Worm (Caenorhabditis elegans): ENCODE measurements around the gene F09B12.5.

The F09B12.5 gene

DNA sequence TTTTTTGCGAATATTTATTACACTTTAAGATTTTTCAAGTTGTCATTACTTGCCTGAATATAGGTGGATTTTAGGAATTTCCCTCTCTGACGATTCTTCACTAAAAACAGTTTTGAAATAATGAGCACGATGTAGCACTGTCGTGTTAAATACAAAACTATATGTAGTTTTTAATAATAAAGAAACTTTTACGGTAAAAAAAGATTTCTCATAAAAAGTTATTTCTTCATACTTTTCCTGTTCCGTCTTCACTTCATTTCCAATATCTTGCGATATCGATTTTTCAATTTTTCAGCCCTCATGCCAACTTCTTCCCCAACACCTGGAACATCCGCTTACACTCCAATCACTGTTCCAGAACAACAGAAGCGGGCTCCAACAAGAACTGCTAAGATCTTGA is 32.1 kb upstream of the F09B12.5 start, which contains the start of gene H03G16.6:
Gene H03G16.6 (plus strand): TSS at position 301 of the 400 bp plus-strand sequence.
- TF ChIP-seq aly-2 (tag; optimal IDR thresholded peaks at IDR 0.05): no peak
- TF ChIP-seq crh-2 (tag; optimal IDR thresholded peaks at IDR 0.05): no peak
- no peak for TF ChIP-seq egl-27 (tag; optimal IDR thresholded peaks at IDR 0.05)
- no peak for TF ChIP-seq dmd-4 (tag; optimal IDR thresholded peaks at IDR 0.05)
- TF ChIP-seq unc-62 (GFP tag; optimal IDR thresholded peaks at IDR 0.05): no peak
- no peak for TF ChIP-seq gmeb-1 (tag; optimal IDR thresholded peaks at IDR 0.05)
- TF ChIP-seq elt-1 (tag; optimal IDR thresholded peaks at IDR 0.05): no peak
- TF ChIP-seq nhr-6 (tag; optimal IDR thresholded peaks at IDR 0.05): no peak
- no peak for TF ChIP-seq ztf-11 (tag; optimal IDR thresholded peaks at IDR 0.05)

DNA sequence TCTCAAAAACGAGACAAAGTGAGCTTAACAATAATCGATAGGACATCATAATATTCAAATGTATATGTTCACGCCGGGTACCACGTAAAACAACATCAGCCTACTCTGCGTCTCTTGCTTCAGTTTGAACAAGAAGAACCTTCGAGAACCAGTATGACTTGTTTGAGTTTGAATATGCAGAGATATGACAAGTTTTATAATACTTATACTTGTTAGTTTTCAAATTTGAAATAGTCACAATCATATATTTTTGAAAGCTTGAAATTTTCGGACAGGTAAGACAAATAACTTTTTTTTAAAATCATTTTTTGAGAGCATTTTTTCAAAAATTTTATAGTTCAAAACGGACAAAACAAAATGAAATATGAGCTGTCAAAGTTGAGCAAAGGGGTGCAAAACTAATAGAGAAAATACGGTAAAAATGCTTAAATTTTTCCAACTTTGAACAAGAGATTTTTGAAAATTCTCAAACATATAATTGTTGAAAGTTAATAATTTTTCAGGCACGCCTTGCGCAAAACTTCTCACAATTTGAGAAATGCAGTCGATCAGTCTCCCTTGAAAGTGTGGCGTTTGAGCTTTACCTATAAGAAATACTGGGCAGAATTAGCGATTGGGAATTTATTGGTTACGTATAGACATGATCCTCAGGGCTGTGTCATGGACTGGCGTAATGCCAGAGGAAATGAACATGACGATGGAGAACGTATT is 31.1 kb upstream of the F09B12.5 start, which contains the start of gene H03G16.1:
Gene H03G16.1 (plus strand): TSS at position 661 of the 711 bp plus-strand sequence.
- TF ChIP-seq sma-3 (GFP tag; optimal IDR thresholded peaks at IDR 0.05) (no peak), nhr-77 (tag; optimal IDR thresholded peaks at IDR 0.05) (no peak), nhr-10 (tag; optimal IDR thresholded peaks at IDR 0.05) (no peak), mbf-1 (tag; optimal IDR thresholded peaks at IDR 0.05) (no peak), unc-62 (GFP tag; optimal IDR thresholded peaks at IDR 0.05) (no peak), peb-1 (tag; optimal IDR thresholded peaks at IDR 0.05) (no peak), sem-4 (tag; optimal IDR thresholded peaks at IDR 0.05) (no peak), elt-3 (tag; optimal IDR thresholded peaks at IDR 0.05) (no peak), ZK546.5 (tag; optimal IDR thresholded peaks at IDR 0.05) (no peak), aly-2 (tag; optimal IDR thresholded peaks at IDR 0.05) (no peak), Y55F3AM.14 (GFP tag; optimal IDR thresholded peaks at IDR 0.05) (no peak), unc-39 (tag; optimal IDR thresholded peaks at IDR 0.05) (no peak), zag-1 (tag; optimal IDR thresholded peaks at IDR 0.05) (no peak), C34F6.9 (tag; optimal IDR thresholded peaks at IDR 0.05) (no peak), nhr-21 (tag; optimal IDR thresholded peaks at IDR 0.05) (no peak), mdl-1 (tag; optimal IDR thresholded peaks at IDR 0.05) (no peak), R02D3.7 (tag; optimal IDR thresholded peaks at IDR 0.05) (no peak), sma-9 (GFP tag; optimal IDR thresholded peaks at IDR 0.05) (no peak), sma-9 (tag; optimal IDR thresholded peaks at IDR 0.05) (no peak)

DNA sequence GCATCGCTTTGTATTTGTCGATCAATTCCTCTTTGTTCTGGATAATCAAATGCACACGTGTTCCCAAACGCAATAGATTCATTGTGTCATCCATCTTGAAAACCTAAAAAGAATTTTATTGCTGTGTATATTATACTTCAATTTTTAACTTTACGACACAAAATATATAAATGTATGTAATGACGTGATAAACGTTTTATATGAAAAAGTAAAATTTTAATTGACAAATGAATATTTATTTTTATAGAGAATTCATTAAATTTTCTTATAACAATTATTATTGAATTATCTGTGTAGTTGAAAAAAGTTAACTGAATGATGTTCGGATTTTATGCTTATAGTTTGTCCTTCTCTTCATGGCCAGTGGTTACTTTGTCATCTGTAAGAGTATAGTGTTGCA is 28.6 kb upstream of the F09B12.5 start, which contains the start of gene H03G16.7:
Gene H03G16.7 (minus strand): TSS at position 101 of the 400 bp plus-strand sequence.
- TF ChIP-seq blmp-1 (tag; optimal IDR thresholded peaks at IDR 0.05; ENCODE audit: insufficient read depth): no peak
- no peak for TF ChIP-seq mdl-1 (tag; optimal IDR thresholded peaks at IDR 0.05)
- TF ChIP-seq Y55F3AM.14 (GFP tag; optimal IDR thresholded peaks at IDR 0.05): no peak

DNA sequence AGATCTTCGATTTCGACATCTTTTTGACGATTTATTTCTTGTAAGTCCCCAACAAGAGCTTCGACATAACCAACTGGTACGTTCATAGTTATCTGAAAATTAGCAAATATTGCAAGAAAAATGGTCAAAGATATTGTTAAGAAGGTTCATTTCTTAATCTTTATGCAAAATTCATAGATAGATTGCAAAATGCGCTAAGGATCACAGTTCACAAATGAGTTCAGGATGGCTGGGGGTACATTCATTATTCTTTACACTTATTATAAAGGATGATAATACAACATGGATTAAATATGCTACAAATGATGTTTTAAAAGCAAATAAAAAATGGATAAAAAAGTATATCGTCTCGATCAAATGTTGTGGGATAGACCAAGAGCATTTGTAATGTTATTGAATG is 27.8 kb upstream of the F09B12.5 start, which contains the start of gene H03G16.5:
Gene H03G16.5 (minus strand): TSS at position 101 of the 400 bp plus-strand sequence.
- TF ChIP-seq ceh-16 (tag; optimal IDR thresholded peaks at IDR 0.05) (no peak), lsy-2 (tag; optimal IDR thresholded peaks at IDR 0.05) (no peak), nhr-21 (tag; optimal IDR thresholded peaks at IDR 0.05) (no peak), alr-1 (tag; optimal IDR thresholded peaks at IDR 0.05) (no peak), zag-1 (tag; optimal IDR thresholded peaks at IDR 0.05) (no peak), nhr-12 (tag; optimal IDR thresholded peaks at IDR 0.05) (no peak)

DNA sequence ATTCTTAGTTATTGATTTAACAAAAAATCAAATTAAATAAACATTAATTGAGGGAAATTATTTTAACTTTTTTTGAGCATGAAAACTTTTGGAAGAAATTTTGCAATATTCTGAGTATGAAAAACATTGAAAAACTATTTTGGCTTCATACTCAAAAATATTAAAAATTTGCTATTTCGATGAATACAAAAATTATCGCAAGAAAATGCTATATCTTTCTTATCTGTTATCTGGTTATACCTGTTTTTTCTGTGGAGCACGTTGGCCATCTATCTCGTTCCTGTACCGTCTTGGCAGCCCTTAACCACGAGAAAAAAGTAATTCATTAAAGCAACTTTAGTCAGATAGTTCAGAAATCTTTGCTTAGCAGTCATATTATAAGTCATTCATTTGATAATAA is 26.6 kb upstream of the F09B12.5 start:
- TF ChIP-seq snpc-4 (tag; optimal IDR thresholded peaks at IDR 0.05) (no peak), ZK546.5 (tag; optimal IDR thresholded peaks at IDR 0.05) (no peak), ama-1 (optimal IDR thresholded peaks at IDR 0.05) (no peak)

DNA sequence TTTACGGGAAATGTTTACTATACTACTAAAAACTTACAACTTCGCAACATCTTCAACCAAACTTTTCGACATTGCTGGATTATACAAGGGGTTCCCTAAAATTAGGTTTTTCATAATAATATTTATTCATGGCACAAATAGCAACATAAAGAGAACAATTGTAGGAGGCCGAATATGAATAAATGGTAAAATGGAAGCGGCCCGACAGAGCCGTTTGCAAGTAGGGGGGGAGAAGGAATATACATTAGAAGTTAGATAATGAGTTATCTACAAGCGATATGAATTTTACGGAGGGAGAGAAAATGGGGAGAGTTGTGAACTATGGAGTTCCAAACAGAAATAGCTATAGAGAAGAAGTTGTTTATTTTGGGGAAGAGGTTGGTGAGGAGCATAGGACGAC is 24.2 kb upstream of the F09B12.5 start, which contains the start of gene fbxa-96:
Gene fbxa-96 (minus strand): TSS at position 101 of the 400 bp plus-strand sequence.
- no peak for TF ChIP-seq dmd-4 (tag; optimal IDR thresholded peaks at IDR 0.05)
- TF ChIP-seq unc-39 (tag; optimal IDR thresholded peaks at IDR 0.05): no peak
- no peak for TF ChIP-seq ZK546.5 (tag; optimal IDR thresholded peaks at IDR 0.05)
- no peak for TF ChIP-seq nhr-237 (tag; optimal IDR thresholded peaks at IDR 0.05)
- no peak for TF ChIP-seq nhr-25 (tag; optimal IDR thresholded peaks at IDR 0.05)
- TF ChIP-seq elt-3 (tag; optimal IDR thresholded peaks at IDR 0.05): no peak
- no peak for TF ChIP-seq C34F6.9 (tag; optimal IDR thresholded peaks at IDR 0.05)
- no peak for TF ChIP-seq ztf-11 (tag; optimal IDR thresholded peaks at IDR 0.05)
- TF ChIP-seq ama-1 (optimal IDR thresholded peaks at IDR 0.05): no peak
- no peak for TF ChIP-seq lin-39 (tag; optimal IDR thresholded peaks at IDR 0.05)
- TF ChIP-seq peb-1 (tag; optimal IDR thresholded peaks at IDR 0.05): no peak
- no peak for TF ChIP-seq skn-1 (tag; optimal IDR thresholded peaks at IDR 0.05)
- no peak for TF ChIP-seq ztf-1 (GFP tag; conservative IDR thresholded peaks at IDR 0.05)
- TF ChIP-seq crh-2 (tag; optimal IDR thresholded peaks at IDR 0.05): no peak
- no peak for TF ChIP-seq egl-27 (tag; optimal IDR thresholded peaks at IDR 0.05)
- TF ChIP-seq lin-13 (GFP tag; optimal IDR thresholded peaks at IDR 0.05): no peak
- no peak for TF ChIP-seq F13H6.1 (tag; optimal IDR thresholded peaks at IDR 0.05)

Measured in whole organism, L2 larva.